Fruit fly (Drosophila melanogaster) whole organism, adult: Measurements from ENCODE around the gene CG9547.

ENCODE experiments used
- CG12768 ChIP-seq: fragments of 200-800 bp; sonication (Bioruptor generic); optimal IDR thresholded peaks from 2 replicates; lab custom pipeline; 2017; ENCODE audit warnings: missing biosample characterization, missing genetic modification characterization, mild to moderate bottlenecking, moderate library complexity, missing genetic modification reagents
- CG33017 ChIP-seq: fragments of 200-800 bp; sonication (Bioruptor generic); optimal IDR thresholded peaks from 2 replicates; lab custom pipeline; 2018; ENCODE audit warnings: missing biosample characterization, mild to moderate bottlenecking, missing genetic modification characterization, moderate library complexity
- CG5204 ChIP-seq: fragments of 200-800 bp; sonication (Bioruptor generic); optimal IDR thresholded peaks from 2 replicates; lab custom pipeline; 2016; ENCODE audit warnings: missing biosample characterization, missing genetic modification characterization
- CG7101 ChIP-seq: fragments of 200-800 bp; sonication (Bioruptor generic); optimal IDR thresholded peaks from 2 replicates; lab custom pipeline; 2018; ENCODE audit warnings: missing biosample characterization, mild to moderate bottlenecking, missing genetic modification characterization, moderate library complexity
- Clk ChIP-seq: fragments of 200-800 bp; sonication (Bioruptor generic); optimal IDR thresholded peaks from 2 replicates; lab custom pipeline; 2017; ENCODE audit warnings: missing biosample characterization, missing genetic modification characterization
- cic ChIP-seq: fragments of 200-800 bp; sonication (Bioruptor generic); optimal IDR thresholded peaks from 2 replicates; lab custom pipeline; 2017; ENCODE audit warnings: missing biosample characterization, mild to moderate bottlenecking, missing genetic modification characterization, moderate library complexity
- kay ChIP-seq: fragments of 200-800 bp; sonication (Bioruptor generic); peaks from one replicate; lab custom pipeline; 2016; ENCODE audit warnings: missing biosample characterization, missing genetic modification characterization, borderline replicate concordance
- ovo ChIP-seq: fragments of 200-800 bp; sonication (Bioruptor generic); optimal IDR thresholded peaks from 2 replicates; lab custom pipeline; 2016; ENCODE audit warnings: missing biosample characterization, missing genetic modification characterization
- pad ChIP-seq: fragments of 200-800 bp; sonication (Bioruptor generic); optimal IDR thresholded peaks from 3 replicates; lab custom pipeline; 2017; ENCODE audit warnings: missing biosample characterization, missing genetic modification characterization, mild to moderate bottlenecking, moderate library complexity, missing genetic modification reagents

dm6 chr2L:6461497-6461896, 32.8 kb downstream of the CG9547 start:
- TF ChIP-seq pad (GFP tag; lab: Kevin White, UChicago), result no peak
- TF ChIP-seq kay (GFP tag; lab: Kevin White, UChicago), result peak; percentile 38
- TF ChIP-seq CG33017 (tag; lab: Kevin White, UChicago), result no peak
- TF ChIP-seq ovo (GFP tag; lab: Kevin White, UChicago), result no peak
- TF ChIP-seq CG7101 (tag; lab: Kevin White, UChicago), result no peak
- no peak for TF ChIP-seq Clk (GFP tag; lab: Kevin White, UChicago)
- no peak for TF ChIP-seq CG5204 (GFP tag; lab: Kevin White, UChicago)
- TF ChIP-seq CG12768, result no peak
- no peak for TF ChIP-seq cic (GFP tag; lab: Kevin White, UChicago)
